Worm (Caenorhabditis elegans): ENCODE results near the gene C18B2.2.

DNA sequence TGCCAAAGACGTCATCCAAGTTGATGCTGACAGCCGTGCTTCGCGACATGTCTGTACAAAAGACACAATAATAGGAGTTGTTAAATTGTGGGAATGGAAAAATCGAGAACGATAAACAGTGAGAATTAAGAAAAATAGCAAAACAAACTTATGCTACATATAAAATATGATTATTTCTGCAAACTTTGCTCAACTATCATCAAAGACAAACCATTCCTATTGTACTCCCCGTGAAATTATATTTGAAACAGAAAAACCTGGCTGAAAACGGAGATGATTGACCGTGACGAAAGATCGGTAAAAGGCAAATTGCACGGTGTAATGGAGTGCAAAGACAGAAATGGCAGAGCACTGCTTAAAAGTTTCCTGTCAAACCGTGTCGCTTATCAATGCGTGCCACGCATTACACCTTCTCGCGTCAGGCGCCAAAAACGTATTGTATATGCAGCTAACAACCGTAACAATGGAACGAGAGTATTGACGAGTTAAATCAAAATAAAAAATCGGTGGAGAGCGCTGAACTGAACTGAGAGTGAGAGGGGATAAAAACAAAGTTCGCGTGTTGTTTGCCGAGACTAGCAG lies 12.1 kb upstream of the C18B2.2 start, which contains the start of gene C18B2.5:
- TF ChIP-seq ztf-29 (GFP tag; IDR thresholded peaks at IDR 0.05) (no peak), med-1 (GFP tag; optimal IDR thresholded peaks at IDR 0.05; ENCODE audit: insufficient read depth) (no peak), cog-1 (tag; optimal IDR thresholded peaks at IDR 0.05) (no peak)
